Fruit fly (Drosophila melanogaster) whole organism, wandering third instar larva: Measurements from ENCODE around the gene CG8043.

ENCODE experiments used
- Abd-B ChIP-seq: fragments of >200 bp; optimal IDR thresholded peaks from 2 replicates; lab custom pipeline; 2017; ENCODE audit warnings: missing biosample characterization, missing genetic modification characterization
- CG32264 ChIP-seq: fragments of 200-800 bp; sonication (Bioruptor generic); optimal IDR thresholded peaks from 2 replicates; lab custom pipeline; 2016; ENCODE audit warnings: missing biosample characterization, missing genetic modification characterization
- CG9705 ChIP-seq: fragments of 200-800 bp; sonication (Bioruptor generic); optimal IDR thresholded peaks from 2 replicates; lab custom pipeline; 2018; ENCODE audit warnings: missing biosample characterization, mild to moderate bottlenecking, missing genetic modification characterization
- Dfd ChIP-seq: fragments of >200 bp; optimal IDR thresholded peaks from 2 replicates; lab custom pipeline; 2017; ENCODE audit warnings: missing biosample characterization, missing genetic modification characterization
- Dif ChIP-seq: fragments of 200-275, 200-300 bp; sonication (Bioruptor generic); optimal IDR thresholded peaks from 2 replicates; lab custom pipeline; 2018; ENCODE audit warnings: missing biosample characterization, missing genetic modification characterization; ENCODE audit not compliant: partially characterized antibody
- HLH106 ChIP-seq: fragments of 200-800 bp; optimal IDR thresholded peaks from 3 replicates; lab custom pipeline; 2019; ENCODE audit warnings: missing biosample characterization, mild to moderate bottlenecking, missing genetic modification characterization, moderate library complexity
- Hnf4 ChIP-seq: fragments of 200-800 bp; sonication (Bioruptor generic); optimal IDR thresholded peaks from 2 replicates; lab custom pipeline; 2016; ENCODE audit warnings: missing biosample characterization, mild to moderate bottlenecking, missing genetic modification characterization
- Hr78 ChIP-seq: fragments of >200 bp; optimal IDR thresholded peaks from 2 replicates; lab custom pipeline; 2017; ENCODE audit warnings: missing biosample characterization, missing genetic modification characterization
- Jra ChIP-seq: sonication (Bioruptor generic); optimal IDR thresholded peaks from 2 replicates; lab custom pipeline; 2016; ENCODE audit warnings: missing biosample characterization, missing genetic modification characterization
- N ChIP-seq: fragments of >200 bp; optimal IDR thresholded peaks from 2 replicates; lab custom pipeline; 2018; ENCODE audit warnings: missing biosample characterization, missing external identifiers, missing genetic modification characterization
- OdsH ChIP-seq: fragments of 200-800 bp; sonication (Bioruptor generic); optimal IDR thresholded peaks from 2 replicates; lab custom pipeline; 2016; ENCODE audit warnings: missing biosample characterization, mild to moderate bottlenecking, missing genetic modification characterization
- Rel ChIP-seq, 2 experiments: fragments of 200-800 bp; sonication (Bioruptor generic) in 1 of 2; optimal IDR thresholded peaks; 2 replicates in 1 of 2; 3 replicates in 1 of 2; lab custom pipeline; 2016 to 2019; ENCODE audit warnings: mild to moderate bottlenecking in 2 of 2, missing biosample characterization in 2 of 2, missing genetic modification characterization in 2 of 2, moderate library complexity in 1 of 2
- Sp1 ChIP-seq: fragments of 200-800 bp; sonication (Bioruptor generic); optimal IDR thresholded peaks from 3 replicates; lab custom pipeline; 2019; ENCODE audit warnings: missing biosample characterization, mild to moderate bottlenecking, missing genetic modification characterization, moderate library complexity
- Vsx2 ChIP-seq: fragments of 200-300, 225-300 bp; sonication (Bioruptor generic); optimal IDR thresholded peaks from 2 replicates; lab custom pipeline; 2018; ENCODE audit warnings: missing biosample characterization, missing genetic modification characterization; ENCODE audit not compliant: partially characterized antibody
- brk ChIP-seq: fragments of 200-800 bp; sonication (Bioruptor generic); optimal IDR thresholded peaks from 2 replicates; lab custom pipeline; 2016; ENCODE audit warnings: missing biosample characterization, mild to moderate bottlenecking, missing genetic modification characterization
- dl ChIP-seq, 2 experiments: fragments of 175-275, 200-275 bp in 1 of 2; fragments of 200-275 bp in 1 of 2; sonication (Bioruptor generic); optimal IDR thresholded peaks; lab custom pipeline; 2018; ENCODE audit warnings: mild to moderate bottlenecking in 2 of 2, missing biosample characterization in 2 of 2, missing genetic modification characterization in 2 of 2, moderate library complexity in 2 of 2; ENCODE audit not compliant: partially characterized antibody in 2 of 2, insufficient read depth in 1 of 2
- dmrt93B ChIP-seq: fragments of 200-800 bp; sonication (Bioruptor generic); optimal IDR thresholded peaks from 2 replicates; lab custom pipeline; 2018; ENCODE audit warnings: missing biosample characterization, mild to moderate bottlenecking, missing genetic modification characterization
- dsf ChIP-seq: sonication (Bioruptor generic); optimal IDR thresholded peaks from 2 replicates; lab custom pipeline; 2016; ENCODE audit warnings: missing biosample characterization, missing genetic modification characterization, borderline replicate concordance
- ey ChIP-seq: fragments of 200-800 bp; sonication (Bioruptor generic); optimal IDR thresholded peaks from 2 replicates; lab custom pipeline; 2016; ENCODE audit warnings: missing biosample characterization, missing genetic modification characterization
- foxo ChIP-seq, 2 experiments: fragments of 200-800 bp; sonication (Bioruptor generic); optimal IDR thresholded peaks; 2 replicates in 1 of 2; 3 replicates in 1 of 2; lab custom pipeline; 2016 to 2017; ENCODE audit warnings: missing biosample characterization in 2 of 2, missing genetic modification characterization in 2 of 2
- jim ChIP-seq: fragments of 175-275, 200-325 bp; sonication (Bioruptor generic); optimal IDR thresholded peaks from 2 replicates; lab custom pipeline; 2016; ENCODE audit warnings: missing biosample characterization, mild to moderate bottlenecking, missing genetic modification characterization
- lola ChIP-seq: fragments of >200 bp; optimal IDR thresholded peaks from 2 replicates; lab custom pipeline; 2017; ENCODE audit warnings: missing biosample characterization, missing genetic modification characterization
- pan ChIP-seq: fragments of >200 bp; optimal IDR thresholded peaks from 2 replicates; lab custom pipeline; 2017
- psq ChIP-seq: fragments of 200-800 bp; sonication (Bioruptor generic); optimal IDR thresholded peaks from 3 replicates; lab custom pipeline; 2017; ENCODE audit warnings: missing biosample characterization, mild to moderate bottlenecking, missing genetic modification characterization, moderate library complexity
- rgr ChIP-seq: fragments of 200-800 bp; sonication (Bioruptor generic); optimal IDR thresholded peaks from 3 replicates; lab custom pipeline; 2016; ENCODE audit warnings: missing biosample characterization, mild to moderate bottlenecking, missing genetic modification characterization
- sage ChIP-seq: fragments of 200-800 bp; sonication (Bioruptor generic); optimal IDR thresholded peaks from 2 replicates; lab custom pipeline; 2016; ENCODE audit warnings: missing biosample characterization, mild to moderate bottlenecking, missing genetic modification characterization
- sv ChIP-seq: fragments of 200-800 bp; sonication (Bioruptor generic); optimal IDR thresholded peaks from 3 replicates; lab custom pipeline; 2016; ENCODE audit warnings: missing biosample characterization, missing genetic modification characterization
- tai ChIP-seq: sonication (Bioruptor generic); optimal IDR thresholded peaks from 2 replicates; lab custom pipeline; 2016; ENCODE audit warnings: missing biosample characterization, missing genetic modification characterization
- usp ChIP-seq: fragments of >200 bp; optimal IDR thresholded peaks from 2 replicates; lab custom pipeline; 2017; ENCODE audit warnings: missing biosample characterization, missing genetic modification characterization
- woc ChIP-seq: sonication (Bioruptor generic); optimal IDR thresholded peaks from 2 replicates; lab custom pipeline; 2016; ENCODE audit warnings: missing biosample characterization, mild to moderate bottlenecking, missing genetic modification characterization

The CG8043 gene

DNA sequence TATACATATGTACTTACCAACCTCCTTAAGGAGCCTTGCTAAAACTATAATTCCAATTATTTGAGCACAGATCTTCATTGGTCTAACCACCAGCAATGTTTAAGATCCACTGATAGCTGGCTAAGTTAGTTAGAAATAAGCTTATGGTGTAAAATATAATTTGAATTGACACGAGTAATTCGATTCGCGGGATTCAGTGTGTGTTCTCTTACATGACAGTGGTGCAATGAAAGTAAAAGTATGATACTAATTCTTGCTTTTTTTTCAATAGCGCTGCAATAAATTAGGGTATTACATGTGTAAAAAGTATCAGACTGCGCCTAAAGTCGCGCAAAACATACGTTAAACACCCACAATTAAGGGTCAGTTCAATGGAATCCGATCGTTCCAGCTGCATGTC is 3.2 kb downstream of the CG8043 start, which contains the start of gene CG33325:
Gene CG33325, minus strand, starts transcription at position 101 of the 400 bp plus-strand sequence.
- TF ChIP-seq Hr78 (GFP tag; lab: Kevin White, UChicago) (no peak), CG32264 (GFP tag; lab: Kevin White, UChicago) (no peak), pan (lab: Kevin White, UChicago) (no peak), dsf (no peak), Sp1 (GFP tag; lab: Kevin White, UChicago) (no peak), woc (GFP tag; lab: Kevin White, UChicago) (no peak), sage (no peak), lola (GFP tag; lab: Kevin White, UChicago) (no peak), jim (no peak), psq (no peak), Jra (GFP tag; lab: Kevin White, UChicago) (no peak), rgr (GFP tag; lab: Kevin White, UChicago) (no peak)

DNA sequence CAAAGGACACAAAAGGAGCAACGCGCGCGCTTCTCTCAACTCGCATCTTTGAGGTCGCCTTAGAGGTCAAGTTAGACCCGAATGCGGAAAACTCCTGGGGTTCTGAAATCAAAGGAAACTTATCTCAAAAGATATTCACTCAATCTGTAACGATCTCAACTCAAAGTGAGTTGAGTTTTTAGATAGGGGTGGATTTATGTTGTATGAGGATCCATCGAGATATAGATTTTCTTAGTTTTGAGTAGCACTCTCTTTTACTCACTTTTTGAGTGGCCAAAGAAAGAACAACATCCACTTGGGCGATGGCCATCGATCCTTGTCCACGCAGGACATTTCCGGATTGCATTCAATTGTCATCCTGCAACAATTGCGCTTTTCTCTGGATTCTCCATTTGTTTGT is 3.9 kb downstream of the CG8043 start:
- no peak for TF ChIP-seq CG32264 (GFP tag; lab: Kevin White, UChicago)
- TF ChIP-seq, all 38 proteins: peak for 0

DNA sequence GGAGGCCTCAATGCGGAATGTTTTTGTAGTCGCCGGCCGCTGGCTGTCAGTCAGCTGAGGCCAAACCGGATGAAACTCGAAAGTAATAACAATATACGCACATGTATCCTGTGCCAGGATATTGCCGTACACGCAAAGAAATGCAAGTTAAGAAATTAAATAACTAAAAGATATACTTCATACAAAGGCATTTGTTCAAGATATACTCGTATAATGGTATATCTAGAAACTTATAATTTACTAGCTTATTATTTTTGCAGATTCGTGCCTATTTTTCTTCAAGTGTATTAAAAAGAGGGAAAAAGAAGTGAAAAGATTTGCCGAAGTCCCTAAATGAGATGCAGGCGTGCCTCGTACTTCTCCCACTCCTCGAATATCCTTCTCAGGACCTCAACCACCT is 6.6 kb downstream of the CG8043 start:
- no peak for TF ChIP-seq Hnf4 (GFP tag; lab: Kevin White, UChicago)
- TF ChIP-seq woc (GFP tag; lab: Kevin White, UChicago) = no peak
- TF ChIP-seq dmrt93B (GFP tag; lab: Kevin White, UChicago) = no peak
- TF ChIP-seq Hr78 (GFP tag; lab: Kevin White, UChicago) = no peak
- no peak for TF ChIP-seq tai (GFP tag; lab: Kevin White, UChicago)
- no peak for TF ChIP-seq foxo (GFP tag; optimal IDR thresholded peaks at IDR 0.05; lab: Kevin White, UChicago)
- TF ChIP-seq rgr (GFP tag; lab: Kevin White, UChicago) = no peak
- no peak for TF ChIP-seq ey (GFP tag; lab: Kevin White, UChicago)
- TF ChIP-seq dl (GFP tag; optimal IDR thresholded peaks at IDR 0.05; lab: Kevin White, UChicago; ENCODE audit: insufficient read depth in 1 of 2, partially characterized antibody in 2 of 2) = no peak
- no peak for TF ChIP-seq Dif (GFP tag; lab: Kevin White, UChicago)
- no peak for TF ChIP-seq Abd-B
- TF ChIP-seq OdsH (GFP tag; lab: Kevin White, UChicago) = no peak
- no peak for TF ChIP-seq sv
- no peak for TF ChIP-seq jim
- no peak for TF ChIP-seq usp (GFP tag; lab: Kevin White, UChicago)
- no peak for TF ChIP-seq lola (GFP tag; lab: Kevin White, UChicago)
- no peak for TF ChIP-seq brk (GFP tag; lab: Kevin White, UChicago)
- no peak for TF ChIP-seq Vsx2 (GFP tag; lab: Kevin White, UChicago)
- no peak for TF ChIP-seq N (GFP tag; lab: Kevin White, UChicago)
- TF ChIP-seq, all 38 proteins: peak for 0

DNA sequence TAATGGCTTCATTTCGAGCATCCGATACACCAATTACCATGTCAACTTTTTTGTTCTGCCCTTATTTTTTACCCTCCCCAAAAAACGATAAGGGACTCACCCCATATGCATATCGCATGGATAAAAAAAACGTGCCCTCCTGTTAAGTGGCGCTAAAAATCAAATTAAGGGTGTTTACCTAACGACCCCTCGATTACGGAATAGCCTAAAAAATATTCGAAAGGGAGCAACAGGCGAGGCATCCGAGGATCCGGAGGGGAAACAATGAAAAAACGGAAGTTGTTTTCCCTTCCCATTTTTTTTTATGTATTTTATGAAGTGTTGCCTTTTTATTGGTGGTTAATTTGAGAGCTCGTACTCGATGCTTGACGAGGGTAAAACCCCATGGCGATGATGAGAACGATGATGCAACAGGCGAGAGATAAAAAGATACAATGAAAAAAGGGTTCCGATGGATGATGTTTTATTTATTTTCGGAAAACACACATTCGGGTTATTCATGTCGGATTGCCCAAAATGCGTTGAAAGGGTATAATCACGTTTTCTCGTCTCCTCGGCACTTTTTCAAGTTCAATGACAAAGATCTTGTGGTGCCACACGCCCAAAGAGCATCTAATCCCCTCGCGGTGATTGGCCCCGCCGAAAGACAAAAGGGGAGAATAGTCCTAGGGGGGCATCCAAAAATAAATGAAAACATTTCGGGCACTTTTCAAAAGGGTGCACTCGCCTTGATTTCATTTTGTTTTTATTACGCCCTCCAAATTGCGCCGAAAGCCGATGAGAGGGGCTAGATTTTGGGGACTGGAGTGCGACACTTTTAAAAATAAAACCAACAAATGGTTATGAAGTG is 7.8 kb downstream of the CG8043 start, which contains the start of gene CG44227:
Gene CG44227, minus strand, starts transcription at position 849 of the 850 bp plus-strand sequence.
- TF ChIP-seq Dif (GFP tag; lab: Kevin White, UChicago) (no peak), dsf (no peak), dl (GFP tag; optimal IDR thresholded peaks at IDR 0.05; lab: Kevin White, UChicago; ENCODE audit: insufficient read depth in 1 of 2, partially characterized antibody in 2 of 2) (no peak), OdsH (GFP tag; lab: Kevin White, UChicago) (no peak), psq (no peak), Hnf4 (GFP tag; lab: Kevin White, UChicago) (no peak), pan (lab: Kevin White, UChicago) (no peak), woc (GFP tag; lab: Kevin White, UChicago) (no peak), CG9705 (GFP tag; lab: Kevin White, UChicago) (no peak), Dfd (GFP tag; lab: Kevin White, UChicago) (no peak), Rel (GFP tag; optimal IDR thresholded peaks at IDR 0.05; lab: Kevin White, UChicago) (no peak), Rel (tag; optimal IDR thresholded peaks at IDR 0.05; lab: Kevin White, UChicago) (no peak), dmrt93B (GFP tag; lab: Kevin White, UChicago) (no peak), brk (GFP tag; lab: Kevin White, UChicago) (no peak), jim (no peak), sage (no peak), HLH106 (tag; lab: Kevin White, UChicago) (no peak), Jra (GFP tag; lab: Kevin White, UChicago) (no peak), usp (GFP tag; lab: Kevin White, UChicago) (no peak), lola (GFP tag; lab: Kevin White, UChicago) (no peak), Sp1 (GFP tag; lab: Kevin White, UChicago) (no peak)
